Worm (Caenorhabditis elegans) whole organism, L2 larva: Measurements from ENCODE around the gene K09F5.6.

Experiments
- blmp-1 ChIP-seq: sonication (generic microtip); optimal IDR thresholded peaks from 2 replicates; lab custom pipeline; 2017; ENCODE audit warnings: missing genetic modification characterization, mild to moderate bottlenecking, missing compliant biosample characterization, antibody characterized with exemption, moderate library complexity; ENCODE audit not compliant: insufficient read depth
- dmd-4 ChIP-seq: sonication (generic microtip); optimal IDR thresholded peaks from 2 replicates; lab custom pipeline; 2017; ENCODE audit warnings: missing biosample characterization, missing genetic modification characterization
- elt-3 ChIP-seq: sonication (generic microtip); optimal IDR thresholded peaks from 2 replicates; lab custom pipeline; 2017; ENCODE audit warnings: missing biosample characterization, missing genetic modification characterization
- fos-1 ChIP-seq: fragments of 150-350 bp; optimal IDR thresholded peaks from 2 replicates; lab custom pipeline; 2014; ENCODE audit warnings: missing biosample characterization, missing genetic modification characterization
- skn-1 ChIP-seq: sonication (generic microtip); optimal IDR thresholded peaks from 2 replicates; lab custom pipeline; 2017; ENCODE audit warnings: missing biosample characterization, missing genetic modification characterization
- zag-1 ChIP-seq: fragments of 150-350 bp; optimal IDR thresholded peaks from 2 replicates; lab custom pipeline; 2014; ENCODE audit warnings: missing biosample characterization, missing genetic modification characterization

DNA sequence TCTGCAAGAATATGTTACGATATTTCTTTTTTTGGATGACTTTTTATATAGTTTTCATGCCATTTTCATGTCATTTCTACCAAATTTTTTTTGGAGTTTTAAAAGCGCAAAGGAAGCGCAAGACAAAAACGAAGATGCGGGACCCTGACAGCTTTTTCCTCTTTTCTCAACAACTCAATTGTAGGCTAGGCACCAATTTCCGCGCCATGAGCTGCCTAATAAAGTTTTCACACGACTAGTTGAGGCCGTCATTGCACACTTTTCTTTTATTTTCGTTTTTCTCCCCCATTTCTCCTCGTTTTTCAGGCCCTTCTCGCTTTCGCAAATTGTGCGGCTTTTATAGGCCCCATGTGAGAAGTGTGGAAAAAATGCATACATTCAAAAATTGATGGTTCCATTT, 39.2 kb upstream of the K09F5.6 start:
- TF ChIP-seq zag-1 (no peak), blmp-1 (tag; lab: Kevin White, UChicago) (no peak), dmd-4 (tag; lab: Kevin White, UChicago) (no peak), skn-1 (no peak), fos-1 (tag; lab: Kevin White, UChicago) (no peak), elt-3 (tag; lab: Kevin White, UChicago) (no peak)
